Fruit fly (Drosophila melanogaster): ENCODE measurements around the gene Dyro.

dm6 chr3L:11309743-11310518 is 14.2 kb upstream of the Dyro start:
- TF ChIP-seq ssp (GFP tag; IDR thresholded peaks at IDR 0.05) (no peak), CG14441 (GFP tag; IDR thresholded peaks at IDR 0.05) (no peak), twi (tag; optimal IDR thresholded peaks at IDR 0.05) (no peak), CG17912 (GFP tag; optimal IDR thresholded peaks at IDR 0.05) (no peak), CG11456 (GFP tag; IDR thresholded peaks at IDR 0.05) (no peak), CTCF (GFP tag; optimal IDR thresholded peaks at IDR 0.05) (no peak), crp (GFP tag; optimal IDR thresholded peaks at IDR 0.05) (no peak), CG6765 (GFP tag; optimal IDR thresholded peaks at IDR 0.05) (no peak), lilli (GFP tag; optimal IDR thresholded peaks at IDR 0.05) (no peak), ap (GFP tag; IDR thresholded peaks at IDR 0.05) (no peak)

All from whole organism, embryonic.